Worm (Caenorhabditis elegans) whole organism, early embryonic: ENCODE results near the gene F54G2.1.

Source experiments
- B0310.2 ChIP-seq: sonication (generic microtip); optimal IDR thresholded peaks from 2 replicates; lab custom pipeline; 2016; ENCODE audit warnings: mild to moderate bottlenecking, missing genetic modification characterization, missing compliant biosample characterization
- F13C5.2 ChIP-seq: sonication (generic microtip); optimal IDR thresholded peaks from 2 replicates; lab custom pipeline; 2017; ENCODE audit warnings: mild to moderate bottlenecking, missing genetic modification characterization, inconsistent platforms, missing compliant biosample characterization
- ama-1 ChIP-seq: fragments of 150-350 bp; optimal IDR thresholded peaks from 2 replicates; lab custom pipeline; 2014
- ets-7 ChIP-seq: sonication (generic microtip); optimal IDR thresholded peaks from 2 replicates; lab custom pipeline; 2016; ENCODE audit warnings: missing genotype, missing genetic modification characterization, missing compliant biosample characterization
- flt-1 ChIP-seq: fragments of 200-800 bp; sonication (Bioruptor generic); IDR thresholded peaks from 2 replicates; pipeline ENCODE4 v1.3.6; 2022; ENCODE audit warnings: missing genetic modification characterization, missing compliant biosample characterization
- hmg-4 ChIP-seq: fragments of 200-800 bp; sonication (Bioruptor generic); optimal IDR thresholded peaks from 2 replicates; lab custom pipeline; 2018; ENCODE audit warnings: mild to moderate bottlenecking, missing genetic modification characterization, missing compliant biosample characterization
- pes-1 ChIP-seq: fragments of 200-800 bp; sonication (Bioruptor generic); IDR thresholded peaks from 2 replicates; pipeline ENCODE4 v1.3.6; 2022; ENCODE audit warnings: missing genetic modification reagents, missing genetic modification characterization, missing compliant biosample characterization
- tbx-37 ChIP-seq: fragments of 200-800 bp; sonication (Bioruptor generic); conservative IDR thresholded peaks from 2 replicates; pipeline ENCODE4 v1.3.6; 2022; ENCODE audit warnings: missing genetic modification reagents, missing genetic modification characterization, missing compliant biosample characterization

- TF ChIP-seq B0310.2 (tag; lab: Kevin White, UChicago) (no peak), hmg-4 (GFP tag; lab: Kevin White, UChicago) (no peak), flt-1 (GFP tag; lab: Robert Waterston, UW) (no peak), pes-1 (GFP tag; lab: Robert Waterston, UW) (no peak), tbx-37 (no peak), F13C5.2 (tag; lab: Kevin White, UChicago) (no peak), ama-1 (lab: Kevin White, UChicago) (no peak), ets-7 (tag; lab: Kevin White, UChicago) (no peak)
Observed at ce11 chrX:2654334-2654733, 9.8 kb downstream of the F54G2.1 start.
